Worm (Caenorhabditis elegans): ENCODE measurements around the gene fbxb-103.
A peak's percentile ranks its signal among the peaks of the same experiment; 100 is the strongest.

The fbxb-103 gene

ce11 chrII:3947404-3947803 lies 40.5 kb downstream of the fbxb-103 start:
- peak; percentile 36 for TF ChIP-seq ceh-8 (GFP tag; optimal IDR thresholded peaks at IDR 0.05)
- TF ChIP-seq blmp-1 (tag; optimal IDR thresholded peaks at IDR 0.05), result no peak

- TF ChIP-seq nhr-237 (tag; optimal IDR thresholded peaks at IDR 0.05) (no peak), tbx-2 (tag; optimal IDR thresholded peaks at IDR 0.05) (no peak), grh-1 (GFP tag; IDR thresholded peaks at IDR 0.05) (no peak), lin-15B (tag; optimal IDR thresholded peaks at IDR 0.05) (no peak), lin-13 (GFP tag; optimal IDR thresholded peaks at IDR 0.05) (no peak), lin-14 (GFP tag; optimal IDR thresholded peaks at IDR 0.05) (peak; percentile 66), dpl-1 (GFP tag; optimal IDR thresholded peaks at IDR 0.05) (no peak), lsy-2 (tag; optimal IDR thresholded peaks at IDR 0.05) (peak in 1 of 2 experiments; percentile 12), fkh-10 (GFP tag; optimal IDR thresholded peaks at IDR 0.05) (peak; percentile 47), mab-9 (GFP tag; IDR thresholded peaks at IDR 0.05) (no peak)
These were observed 41.6 kb downstream of the fbxb-103 start for ce11 chrII:3948507-3948906.

- TF ChIP-seq hlh-17 (GFP tag; optimal IDR thresholded peaks at IDR 0.05; ENCODE audit: borderline replicate concordance), result no peak
These were observed 43.1 kb downstream of the fbxb-103 start, which contains the start of gene sea-2 for ce11 chrII:3950077-3950476. Gene sea-2 (plus strand): TSS chrII:3950377.

ce11 chrII:3951354-3951753 lies 44.4 kb downstream of the fbxb-103 start:
- TF ChIP-seq lsy-2 (tag; optimal IDR thresholded peaks at IDR 0.05) (peak in 1 of 2 experiments; percentile 47), grh-1 (GFP tag; IDR thresholded peaks at IDR 0.05) (peak; percentile 90), irx-1 (tag; optimal IDR thresholded peaks at IDR 0.05) (no peak), egl-13 (tag; optimal IDR thresholded peaks at IDR 0.05) (no peak), nhr-11 (tag; optimal IDR thresholded peaks at IDR 0.05) (no peak), nhr-76 (tag; optimal IDR thresholded peaks at IDR 0.05) (no peak), snpc-4 (tag; optimal IDR thresholded peaks at IDR 0.05) (no peak), C16A3.4 (tag; optimal IDR thresholded peaks at IDR 0.05) (no peak), C34B4.2 (tag; optimal IDR thresholded peaks at IDR 0.05) (no peak), nhr-12 (tag; optimal IDR thresholded peaks at IDR 0.05) (no peak), sup-37 (GFP tag; optimal IDR thresholded peaks at IDR 0.05) (no peak), lir-3 (tag; optimal IDR thresholded peaks at IDR 0.05; ENCODE audit: poor library complexity) (no peak), mep-1 (tag; optimal IDR thresholded peaks at IDR 0.05) (peak; percentile 30), fkh-8 (tag; optimal IDR thresholded peaks at IDR 0.05) (no peak), nhr-77 (tag; optimal IDR thresholded peaks at IDR 0.05) (peak; percentile 6), Y116A8C.19 (tag; optimal IDR thresholded peaks at IDR 0.05; ENCODE audit: borderline replicate concordance) (no peak), mab-9 (GFP tag; IDR thresholded peaks at IDR 0.05) (no peak), nhr-84 (tag; optimal IDR thresholded peaks at IDR 0.05) (no peak), unc-62 (GFP tag; optimal IDR thresholded peaks at IDR 0.05) (no peak), C04F5.9 (tag; optimal IDR thresholded peaks at IDR 0.05) (no peak), F16B12.6 (tag; optimal IDR thresholded peaks at IDR 0.05) (no peak), dsc-1 (tag; optimal IDR thresholded peaks at IDR 0.05) (no peak), dpl-1 (GFP tag; optimal IDR thresholded peaks at IDR 0.05) (peak in 1 of 3 experiments; percentile 19), efl-1 (optimal IDR thresholded peaks at IDR 0.05) (peak in 1 of 2 experiments; percentile 28), efl-1 (GFP tag; optimal IDR thresholded peaks at IDR 0.05 in 1 of 2) (peak in 1 of 2 experiments; percentile 65), fos-1 (tag; optimal IDR thresholded peaks at IDR 0.05) (peak; percentile 20), isw-1 (GFP tag; IDR thresholded peaks at IDR 0.05) (no peak), pax-3 (tag; optimal IDR thresholded peaks at IDR 0.05) (no peak), nhr-20 (tag; optimal IDR thresholded peaks at IDR 0.05) (peak; percentile 59), hpl-2 (GFP tag; optimal IDR thresholded peaks at IDR 0.05) (no peak), ets-5 (GFP tag; IDR thresholded peaks at IDR 0.05) (no peak), pag-3 (tag; optimal IDR thresholded peaks at IDR 0.05; ENCODE audit: borderline replicate concordance, insufficient read depth) (no peak), zag-1 (tag; optimal IDR thresholded peaks at IDR 0.05) (no peak), tlp-1 (tag; optimal IDR thresholded peaks at IDR 0.05) (no peak), ceh-88 (GFP tag; IDR thresholded peaks at IDR 0.05) (no peak), blmp-1 (tag; optimal IDR thresholded peaks at IDR 0.05) (peak; percentile 89), mdl-1 (tag; optimal IDR thresholded peaks at IDR 0.05) (no peak), rnt-1 (tag; optimal IDR thresholded peaks at IDR 0.05) (peak; percentile 10), elt-2 (tag; optimal IDR thresholded peaks at IDR 0.05) (no peak), hlh-17 (GFP tag; optimal IDR thresholded peaks at IDR 0.05; ENCODE audit: borderline replicate concordance) (no peak), lin-14 (GFP tag; optimal IDR thresholded peaks at IDR 0.05) (peak; percentile 85)

Measured in whole organism, L1 larva.